Worm (Caenorhabditis elegans) whole organism, L1 larva: Measurements from ENCODE around the gene srh-245.

ENCODE experiments used
- C04F5.9 ChIP-seq: sonication (generic microtip); optimal IDR thresholded peaks from 2 replicates; lab custom pipeline; 2016; ENCODE audit warnings: missing genetic modification characterization, missing compliant biosample characterization
- C34B4.2 ChIP-seq: sonication (generic microtip); optimal IDR thresholded peaks from 2 replicates; lab custom pipeline; 2017; ENCODE audit warnings: mild to moderate bottlenecking, missing genetic modification characterization, missing compliant biosample characterization
- F16B12.6 ChIP-seq: fragments of 150-350 bp; optimal IDR thresholded peaks from 2 replicates; lab custom pipeline; 2014; ENCODE audit warnings: missing biosample characterization, missing genetic modification characterization
- Y116A8C.19 ChIP-seq: sonication (generic microtip); optimal IDR thresholded peaks from 2 replicates; lab custom pipeline; 2016; ENCODE audit warnings: missing compliant biosample characterization, missing genetic modification characterization, borderline replicate concordance
- ama-1 ChIP-seq: fragments of 150-350 bp; optimal IDR thresholded peaks from 2 replicates; lab custom pipeline; 2014
- blmp-1 ChIP-seq: fragments of 150-350 bp; optimal IDR thresholded peaks from 2 replicates; lab custom pipeline; 2014; ENCODE audit warnings: missing biosample characterization, missing genetic modification characterization
- ceh-63 ChIP-seq: fragments of 200-800 bp; sonication (Bioruptor generic); optimal IDR thresholded peaks from 2 replicates; lab custom pipeline; 2018; ENCODE audit warnings: mild to moderate bottlenecking, missing genetic modification characterization, missing compliant biosample characterization
- dsc-1 ChIP-seq: sonication (generic microtip); optimal IDR thresholded peaks from 2 replicates; lab custom pipeline; 2016; ENCODE audit warnings: mild to moderate bottlenecking, missing genetic modification characterization, missing compliant biosample characterization
- efl-1 ChIP-seq, 4 experiments: fragments of 150-350 bp; optimal IDR thresholded peaks in 3 of 4; peaks in 1 of 4; 1 replicate in 1 of 4; 2 replicates in 3 of 4; lab custom pipeline; 2014; ENCODE audit warnings: missing biosample characterization in 2 of 4, missing genetic modification characterization in 2 of 4, missing genetic modification reagents in 2 of 4
- efl-3 ChIP-seq: fragments of 200-800 bp; sonication (Bioruptor generic); optimal IDR thresholded peaks from 2 replicates; lab custom pipeline; 2018; ENCODE audit warnings: mild to moderate bottlenecking, missing genetic modification characterization, missing compliant biosample characterization
- elt-2 ChIP-seq: sonication (generic microtip); optimal IDR thresholded peaks from 2 replicates; lab custom pipeline; 2016; ENCODE audit warnings: missing genetic modification characterization, mild to moderate bottlenecking, inconsistent platforms, missing compliant biosample characterization, missing genetic modification reagents
- elt-3 ChIP-seq, 6 experiments: fragments of 150-350 bp in 1 of 6; sonication (generic microtip); optimal IDR thresholded peaks; 2 replicates each; lab custom pipeline; 2017 to 2018; ENCODE audit warnings: missing biosample characterization in 6 of 6, missing genetic modification characterization in 6 of 6, inconsistent platforms in 1 of 6
- fos-1 ChIP-seq: fragments of 150-350 bp; optimal IDR thresholded peaks from 2 replicates; lab custom pipeline; 2014; ENCODE audit warnings: missing biosample characterization, missing genetic modification characterization
- grh-1 ChIP-seq: fragments of 200-800 bp; sonication (Bioruptor generic); IDR thresholded peaks from 2 replicates; pipeline ENCODE4 v1.3.6; 2022; ENCODE audit warnings: missing genetic modification reagents, missing genetic modification characterization, missing compliant biosample characterization
- hlh-4 ChIP-seq: sonication (generic microtip); optimal IDR thresholded peaks from 2 replicates; lab custom pipeline; 2016; ENCODE audit warnings: mild to moderate bottlenecking, missing genetic modification characterization, missing compliant biosample characterization
- hpl-2 ChIP-seq: fragments of 150-350 bp; optimal IDR thresholded peaks from 2 replicates; lab custom pipeline; 2014; ENCODE audit warnings: missing biosample characterization, missing genetic modification reagents, missing genetic modification characterization
- isw-1 ChIP-seq: fragments of 200-800 bp; sonication (Bioruptor generic); IDR thresholded peaks from 2 replicates; pipeline ENCODE4 v1.3.6; 2022; ENCODE audit warnings: missing genetic modification characterization, missing compliant biosample characterization
- lin-15B ChIP-seq: fragments of 150-350 bp; sonication (generic microtip); optimal IDR thresholded peaks from 3 replicates; lab custom pipeline; 2014; ENCODE audit warnings: missing biosample characterization, missing genetic modification characterization
- lin-39 ChIP-seq: fragments of 150-350 bp; optimal IDR thresholded peaks from 2 replicates; lab custom pipeline; 2014; ENCODE audit warnings: missing biosample characterization, missing genetic modification reagents, missing genetic modification characterization
- lir-3 ChIP-seq: sonication (generic microtip); optimal IDR thresholded peaks from 2 replicates; lab custom pipeline; 2016; ENCODE audit warnings: mild to moderate bottlenecking, missing genetic modification characterization, moderate library complexity, missing compliant biosample characterization; ENCODE audit not compliant: poor library complexity
- mab-9 ChIP-seq: fragments of 200-800 bp; sonication (Bioruptor generic); IDR thresholded peaks from 2 replicates; pipeline ENCODE4 v1.3.6; 2022; ENCODE audit warnings: missing genetic modification reagents, missing genetic modification characterization, missing compliant biosample characterization
- mef-2 ChIP-seq: fragments of 150-350 bp; optimal IDR thresholded peaks from 2 replicates; lab custom pipeline; 2014; ENCODE audit warnings: missing biosample characterization, missing genetic modification characterization
- nhr-12 ChIP-seq: sonication (generic microtip); optimal IDR thresholded peaks from 2 replicates; lab custom pipeline; 2017; ENCODE audit warnings: missing biosample characterization, missing genetic modification characterization
- nhr-47 ChIP-seq: sonication (generic microtip); optimal IDR thresholded peaks from 2 replicates; lab custom pipeline; 2016; ENCODE audit warnings: mild to moderate bottlenecking, missing genetic modification characterization, moderate library complexity, missing compliant biosample characterization
- nhr-85 ChIP-seq: sonication (generic microtip); peaks from one replicate; lab custom pipeline; 2016; ENCODE audit warnings: missing genetic modification characterization, inconsistent platforms, missing compliant biosample characterization
- nhr-90 ChIP-seq: sonication (generic microtip); optimal IDR thresholded peaks from 2 replicates; lab custom pipeline; 2016; ENCODE audit warnings: mild to moderate bottlenecking, missing genetic modification characterization, missing compliant biosample characterization; ENCODE audit not compliant: poor library complexity
- snpc-4 ChIP-seq: fragments of 150-350 bp; optimal IDR thresholded peaks from 2 replicates; lab custom pipeline; 2014; ENCODE audit warnings: missing biosample characterization, missing genetic modification characterization
- snu-23 ChIP-seq: sonication (generic microtip); optimal IDR thresholded peaks from 2 replicates; lab custom pipeline; 2016; ENCODE audit warnings: missing genetic modification characterization, missing compliant biosample characterization
- sox-4 ChIP-seq: sonication (generic microtip); optimal IDR thresholded peaks from 2 replicates; lab custom pipeline; 2016; ENCODE audit warnings: missing genetic modification characterization, missing compliant biosample characterization
- sup-37 ChIP-seq: fragments of 200-800 bp; sonication (Bioruptor generic); optimal IDR thresholded peaks from 2 replicates; lab custom pipeline; 2018; ENCODE audit warnings: mild to moderate bottlenecking, missing genetic modification characterization, missing compliant biosample characterization
- swsn-7 ChIP-seq: sonication (generic microtip); optimal IDR thresholded peaks from 2 replicates; lab custom pipeline; 2016; ENCODE audit warnings: missing genetic modification characterization, missing compliant biosample characterization
- tbx-2 ChIP-seq: sonication (generic microtip); optimal IDR thresholded peaks from 2 replicates; lab custom pipeline; 2016; ENCODE audit warnings: missing genetic modification characterization, missing compliant biosample characterization
- tlp-1 ChIP-seq: fragments of 150-350 bp; optimal IDR thresholded peaks from 2 replicates; lab custom pipeline; 2014; ENCODE audit warnings: missing biosample characterization, missing genetic modification characterization
- unc-130 ChIP-seq: fragments of 150-350 bp; optimal IDR thresholded peaks from 2 replicates; lab custom pipeline; 2017; ENCODE audit warnings: missing biosample characterization, missing genetic modification characterization, inconsistent platforms
- unc-86 ChIP-seq: sonication (generic microtip); optimal IDR thresholded peaks from 2 replicates; lab custom pipeline; 2016; ENCODE audit warnings: missing genetic modification characterization, missing compliant biosample characterization
- unc-98 ChIP-seq: fragments of 200-800 bp; sonication (Bioruptor generic); IDR thresholded peaks from 2 replicates; pipeline ENCODE4 v1.3.6; 2022; ENCODE audit warnings: missing genetic modification characterization, missing compliant biosample characterization
- vab-15 ChIP-seq: sonication (generic microtip); optimal IDR thresholded peaks from 2 replicates; lab custom pipeline; 2017; ENCODE audit warnings: missing genotype, mild to moderate bottlenecking, missing genetic modification characterization, missing compliant biosample characterization
- xbp-1 ChIP-seq: sonication (generic microtip); optimal IDR thresholded peaks from 2 replicates; lab custom pipeline; 2016; ENCODE audit warnings: missing genetic modification characterization, missing compliant biosample characterization
- zag-1 ChIP-seq: fragments of 150-350 bp; optimal IDR thresholded peaks from 2 replicates; lab custom pipeline; 2014; ENCODE audit warnings: missing biosample characterization, missing genetic modification characterization
- ztf-11 ChIP-seq, 2 experiments: sonication (generic microtip); optimal IDR thresholded peaks; 2 replicates each; lab custom pipeline; 2016 to 2017; ENCODE audit warnings: missing genetic modification characterization in 2 of 2, missing biosample characterization in 1 of 2, missing compliant biosample characterization in 1 of 2
- ztf-4 ChIP-seq: fragments of 150-350 bp; optimal IDR thresholded peaks from 2 replicates; lab custom pipeline; 2014; ENCODE audit warnings: missing biosample characterization, missing genetic modification characterization

The srh-245 gene

DNA sequence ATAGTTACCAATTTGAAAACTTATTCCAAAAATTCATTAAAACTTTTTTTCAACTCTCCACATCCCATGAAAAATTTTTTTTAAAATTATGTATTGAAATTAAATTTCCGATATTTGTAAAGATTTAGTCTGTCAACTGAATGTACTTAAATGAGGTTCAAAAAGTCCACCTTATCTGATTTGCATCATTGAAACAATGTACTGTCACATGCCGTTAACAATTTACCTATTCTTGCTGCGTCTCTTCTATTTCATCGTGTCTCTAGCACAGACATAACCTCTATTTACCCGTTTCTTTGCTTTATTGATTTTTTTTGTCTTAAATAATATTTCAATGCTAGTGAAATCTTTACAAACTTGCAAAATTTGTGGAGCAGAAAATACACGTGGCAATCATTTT is 45.5 kb downstream of the srh-245 start, which contains the start of gene nhr-90 (continued):
- no peak for TF ChIP-seq unc-130
- no peak for TF ChIP-seq ama-1
- no peak for TF ChIP-seq efl-3
- no peak for TF ChIP-seq nhr-12
- no peak for TF ChIP-seq tlp-1 (tag; lab: Kevin White, UChicago)
- TF ChIP-seq unc-86 (tag; lab: Kevin White, UChicago): no peak
- no peak for TF ChIP-seq lin-15B (tag; lab: Kevin White, UChicago)
- TF ChIP-seq ceh-63 (GFP tag; lab: Kevin White, UChicago): no peak
- TF ChIP-seq snu-23 (GFP tag; lab: Kevin White, UChicago): no peak
- no peak for TF ChIP-seq lir-3
- TF ChIP-seq blmp-1 (tag; lab: Kevin White, UChicago): peak; percentile 0
- TF ChIP-seq unc-98: no peak
- no peak for TF ChIP-seq nhr-90
- TF ChIP-seq nhr-85 (tag; lab: Kevin White, UChicago): peak; percentile 72
- TF ChIP-seq dsc-1 (tag; lab: Kevin White, UChicago): no peak
- TF ChIP-seq C34B4.2 (tag; lab: Kevin White, UChicago): no peak
- no peak for TF ChIP-seq lin-39 (tag; lab: Kevin White, UChicago)
- no peak for TF ChIP-seq snpc-4 (tag; lab: Kevin White, UChicago)
- TF ChIP-seq hlh-4: no peak
- no peak for TF ChIP-seq F16B12.6
- TF ChIP-seq fos-1: no peak
- TF ChIP-seq ztf-4 (tag; lab: Kevin White, UChicago): no peak
- TF ChIP-seq efl-1 (optimal IDR thresholded peaks at IDR 0.05; lab: Kevin White, UChicago): no peak
- TF ChIP-seq efl-1 (GFP tag; optimal IDR thresholded peaks at IDR 0.05 in 1 of 2; lab: Kevin White, UChicago): peak in 1 of 2 experiments; percentile 46
- no peak for TF ChIP-seq grh-1
- TF ChIP-seq, all 84 proteins: peak for 7

ce11 chrV:609671-610070 is 46.1 kb downstream of the srh-245 start, which contains the start of gene srlf-36:
TSS of gene srlf-36 (minus strand) at chrV:609771.
- TF ChIP-seq ztf-11 (tag; optimal IDR thresholded peaks at IDR 0.05; lab: Kevin White, UChicago) (no peak), mef-2 (tag; lab: Kevin White, UChicago) (no peak), ceh-63 (GFP tag; lab: Kevin White, UChicago) (no peak), hpl-2 (GFP tag; lab: Kevin White, UChicago) (no peak), sup-37 (GFP tag; lab: Kevin White, UChicago) (no peak), elt-2 (tag; lab: Kevin White, UChicago) (no peak), nhr-47 (tag; lab: Kevin White, UChicago) (no peak), vab-15 (tag; lab: Kevin White, UChicago) (no peak)
- TF ChIP-seq, all 84 proteins: peak for 0

- TF ChIP-seq elt-3 (tag; optimal IDR thresholded peaks at IDR 0.05; lab: Kevin White, UChicago) (no peak), swsn-7 (no peak), sox-4 (tag; lab: Kevin White, UChicago) (no peak), lin-39 (tag; lab: Kevin White, UChicago) (no peak), zag-1 (no peak), isw-1 (GFP tag; lab: Robert Waterston, UW) (no peak), efl-3 (no peak), Y116A8C.19 (tag; lab: Kevin White, UChicago) (no peak), mab-9 (GFP tag; lab: Robert Waterston, UW) (no peak), ztf-4 (tag; lab: Kevin White, UChicago) (no peak), tbx-2 (tag; lab: Kevin White, UChicago) (no peak), xbp-1 (tag; lab: Kevin White, UChicago) (no peak), C04F5.9 (no peak)
These were observed 46.9 kb downstream of the srh-245 start, which contains the start of gene srw-109 for ce11 chrV:608844-609243. TSS of gene srw-109 (minus strand) at chrV:608944.
